Worm (Caenorhabditis elegans): ENCODE results near the gene alh-4.

alh-4 gene

DNA sequence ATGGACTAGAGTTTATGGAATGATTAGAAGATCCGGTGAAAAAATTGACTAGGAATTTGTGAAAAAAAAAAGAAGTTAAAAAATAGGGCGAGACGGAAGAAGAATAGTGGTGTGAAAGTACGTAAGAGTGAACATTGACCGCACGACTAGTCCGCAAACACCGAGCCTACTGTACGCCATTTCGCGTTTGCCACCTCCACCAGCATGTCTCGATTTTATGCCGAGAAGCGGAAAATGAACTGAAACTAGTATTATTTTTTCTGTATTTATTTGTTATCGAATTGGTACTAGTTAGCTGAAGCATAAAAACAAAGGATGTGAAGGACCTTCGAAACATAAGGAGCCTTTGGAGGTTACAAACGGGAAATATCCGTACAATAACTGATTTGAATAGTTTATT lies 2.3 kb downstream of the alh-4 start:
- TF ChIP-seq cnd-1 (tag; optimal IDR thresholded peaks at IDR 0.05) (peak; percentile 18), sem-2 (GFP tag; optimal IDR thresholded peaks at IDR 0.05) (no peak), lsy-2 (tag; optimal IDR thresholded peaks at IDR 0.05) (peak; percentile 75), mep-1 (tag; optimal IDR thresholded peaks at IDR 0.05) (peak; percentile 30)

DNA sequence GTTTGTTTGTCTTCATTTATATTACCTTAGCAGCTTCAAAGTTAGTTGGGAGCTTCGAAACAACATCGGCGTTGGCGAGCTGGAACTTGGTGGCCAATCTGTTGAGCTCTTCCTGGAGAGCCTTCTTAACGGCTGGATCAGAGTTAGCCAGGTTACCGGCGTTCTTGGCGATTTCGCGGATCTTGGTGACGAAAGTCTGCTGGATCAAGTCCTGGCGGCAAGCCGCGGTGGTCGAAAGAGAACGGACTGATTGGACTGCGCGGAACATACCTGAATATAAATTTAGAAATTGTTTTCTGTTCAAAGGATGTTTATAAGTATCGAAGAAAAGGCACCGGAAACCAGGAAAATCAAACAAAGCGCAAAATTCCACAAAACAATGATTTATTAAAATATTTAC lies 2.9 kb downstream of the alh-4 start, which contains the start of gene atp-4:
TSS of gene atp-4 (minus strand) at position 270 of the 400 bp plus-strand sequence.
- TF ChIP-seq hlh-1 (tag; optimal IDR thresholded peaks at IDR 0.05): no peak
- TF ChIP-seq flh-1 (GFP tag; optimal IDR thresholded peaks at IDR 0.05): no peak
- TF ChIP-seq nhr-237 (tag; optimal IDR thresholded peaks at IDR 0.05): no peak
- TF ChIP-seq ces-1 (GFP tag; optimal IDR thresholded peaks at IDR 0.05): no peak
- TF ChIP-seq mab-5 (tag; optimal IDR thresholded peaks at IDR 0.05): no peak
- TF ChIP-seq ham-2 (GFP tag; optimal IDR thresholded peaks at IDR 0.05): no peak
- no peak for TF ChIP-seq unc-120 (tag; optimal IDR thresholded peaks at IDR 0.05; ENCODE audit: poor library complexity, severe bottlenecking)
- TF ChIP-seq mls-2 (tag; optimal IDR thresholded peaks at IDR 0.05): no peak
- no peak for TF ChIP-seq lsy-2 (tag; optimal IDR thresholded peaks at IDR 0.05)

- TF ChIP-seq hlh-1 (tag; optimal IDR thresholded peaks at IDR 0.05) (no peak), sptf-1 (tag; optimal IDR thresholded peaks at IDR 0.05) (peak; percentile 22), mls-2 (tag; optimal IDR thresholded peaks at IDR 0.05) (peak; percentile 19)
Measured at ce11 chrV:6425927-6426326, 3.8 kb downstream of the alh-4 start, which contains the start of gene T05H4.11. T05H4.11 (minus strand) TSS chrV:6426261.

DNA sequence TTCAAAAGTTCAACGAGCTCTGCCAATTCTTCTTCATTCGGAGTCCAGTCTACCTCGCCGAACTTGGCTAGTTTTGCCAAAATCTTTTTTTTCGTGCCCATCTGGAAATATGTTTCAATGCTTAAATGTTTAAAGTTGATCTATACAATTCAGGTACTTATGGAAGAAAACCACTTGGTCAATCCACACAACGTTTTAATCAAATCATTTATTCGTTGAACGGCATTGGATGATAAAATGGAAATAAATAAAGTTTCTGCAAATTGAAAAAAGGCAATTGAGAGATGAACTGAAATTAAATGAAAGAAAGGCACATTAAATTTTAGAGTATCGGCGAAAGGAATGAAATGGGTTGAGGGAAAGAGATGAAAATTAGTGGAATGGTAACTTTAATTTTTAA lies 5.7 kb downstream of the alh-4 start, which contains the start of gene urb-1:
TSS of gene urb-1 (minus strand) at position 101 of the 400 bp plus-strand sequence.
- TF ChIP-seq nhr-2 (tag; optimal IDR thresholded peaks at IDR 0.05): no peak
- TF ChIP-seq snpc-4 (tag; optimal IDR thresholded peaks at IDR 0.05): no peak
- no peak for TF ChIP-seq blmp-1 (tag; optimal IDR thresholded peaks at IDR 0.05)
- TF ChIP-seq M03D4.4 (tag; optimal IDR thresholded peaks at IDR 0.05): no peak
- no peak for TF ChIP-seq hlh-1 (tag; optimal IDR thresholded peaks at IDR 0.05)
- no peak for TF ChIP-seq elt-3 (tag; optimal IDR thresholded peaks at IDR 0.05)
- no peak for TF ChIP-seq ceh-83 (GFP tag; optimal IDR thresholded peaks at IDR 0.05)
- TF ChIP-seq lin-32 (GFP tag; optimal IDR thresholded peaks at IDR 0.05): no peak
- TF ChIP-seq nhr-76 (tag; optimal IDR thresholded peaks at IDR 0.05): no peak
- TF ChIP-seq mab-5 (tag; optimal IDR thresholded peaks at IDR 0.05): no peak
- no peak for TF ChIP-seq nhr-28 (tag; optimal IDR thresholded peaks at IDR 0.05)

DNA sequence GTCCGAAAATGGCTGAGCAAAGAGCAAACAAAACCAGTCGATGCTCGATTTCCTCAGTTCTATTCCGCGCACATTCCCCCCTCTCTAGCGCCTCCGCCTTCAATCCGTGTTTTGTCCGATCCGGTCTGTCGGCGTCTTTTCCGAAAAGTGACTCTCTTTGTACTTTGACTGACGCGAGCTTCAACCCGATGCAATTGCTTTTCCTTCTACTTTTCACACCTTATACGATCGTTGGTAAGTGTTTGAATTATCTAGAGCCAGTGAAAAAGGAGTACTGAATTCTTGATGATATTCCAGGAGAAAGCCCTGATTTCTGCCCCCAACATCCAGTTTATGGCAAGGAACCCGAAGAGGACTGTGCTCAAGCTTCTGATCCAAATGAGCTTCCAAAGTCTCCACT lies 14.7 kb downstream of the alh-4 start, which contains the start of gene cht-6:
TSS of gene cht-6 (plus strand) at position 9 of the 400 bp plus-strand sequence.
- TF ChIP-seq pha-4 (tag; optimal IDR thresholded peaks at IDR 0.05) (no peak), sptf-1 (tag; optimal IDR thresholded peaks at IDR 0.05) (no peak)

DNA sequence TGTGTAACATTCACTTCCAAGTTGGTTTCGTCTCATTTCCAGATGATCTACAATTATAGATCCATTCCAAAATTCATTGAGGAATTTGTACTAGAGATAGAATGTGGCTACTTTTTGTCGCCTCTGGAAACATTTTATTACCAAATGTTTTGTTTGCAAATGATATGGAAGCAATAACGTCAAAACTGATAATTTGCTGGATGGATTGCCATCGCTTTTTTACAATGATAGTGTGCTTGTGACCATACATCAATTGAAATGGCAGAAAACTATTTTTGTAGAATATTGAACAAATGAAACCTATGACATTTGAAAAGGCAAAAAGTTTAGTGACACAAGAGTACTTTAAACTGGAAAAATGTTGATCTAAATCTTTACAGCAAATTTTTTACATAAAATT lies 15.3 kb downstream of the alh-4 start:
- no peak for TF ChIP-seq ceh-43 (GFP tag; optimal IDR thresholded peaks at IDR 0.05)
- no peak for TF ChIP-seq elt-3 (tag; optimal IDR thresholded peaks at IDR 0.05)

ce11 chrV:6413057-6413456 lies 16.7 kb downstream of the alh-4 start:
- no peak for TF ChIP-seq ceh-83 (GFP tag; optimal IDR thresholded peaks at IDR 0.05)
- no peak for TF ChIP-seq M03D4.4 (tag; optimal IDR thresholded peaks at IDR 0.05)
- TF ChIP-seq mab-5 (tag; optimal IDR thresholded peaks at IDR 0.05): no peak
- no peak for TF ChIP-seq nhr-28 (tag; optimal IDR thresholded peaks at IDR 0.05)
- TF ChIP-seq flh-1 (GFP tag; optimal IDR thresholded peaks at IDR 0.05): no peak
- no peak for TF ChIP-seq snpc-4 (tag; optimal IDR thresholded peaks at IDR 0.05)
- no peak for TF ChIP-seq unc-39 (tag; optimal IDR thresholded peaks at IDR 0.05)
- TF ChIP-seq lin-13 (tag; optimal IDR thresholded peaks at IDR 0.05): no peak
- TF ChIP-seq nhr-76 (tag; optimal IDR thresholded peaks at IDR 0.05): no peak
- no peak for TF ChIP-seq lsy-2 (tag; optimal IDR thresholded peaks at IDR 0.05)

DNA sequence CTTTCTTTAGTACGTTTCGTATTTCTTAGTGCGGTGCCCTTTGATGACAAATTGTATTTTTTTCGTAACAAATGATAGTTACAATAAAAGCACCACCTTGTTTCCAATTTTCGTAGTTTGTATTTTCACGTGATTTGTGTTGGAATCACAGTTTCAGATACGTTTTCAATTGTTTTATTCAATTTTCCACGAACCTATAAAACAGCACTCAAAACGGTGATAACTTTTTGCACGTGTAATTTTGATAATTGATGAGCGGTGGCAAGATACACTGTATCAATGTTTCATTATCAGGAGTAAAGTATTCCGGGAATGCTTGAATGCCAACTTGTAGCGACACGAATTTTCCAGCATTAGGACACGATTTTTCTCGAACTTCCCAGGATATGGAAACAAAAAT lies 18.6 kb downstream of the alh-4 start:
- no peak for TF ChIP-seq nhr-28 (tag; optimal IDR thresholded peaks at IDR 0.05)
- no peak for TF ChIP-seq ztf-11 (tag; optimal IDR thresholded peaks at IDR 0.05)
- no peak for TF ChIP-seq elt-1 (tag; optimal IDR thresholded peaks at IDR 0.05; ENCODE audit: borderline replicate concordance, insufficient read depth)
- no peak for TF ChIP-seq ceh-39 (tag; optimal IDR thresholded peaks at IDR 0.05)
- TF ChIP-seq sptf-1 (tag; optimal IDR thresholded peaks at IDR 0.05): no peak
- TF ChIP-seq elt-3 (tag; optimal IDR thresholded peaks at IDR 0.05): no peak
- TF ChIP-seq lsy-2 (tag; optimal IDR thresholded peaks at IDR 0.05): no peak
- no peak for TF ChIP-seq nhr-76 (tag; optimal IDR thresholded peaks at IDR 0.05)
- TF ChIP-seq blmp-1 (tag; optimal IDR thresholded peaks at IDR 0.05): no peak
- TF ChIP-seq hlh-1 (tag; optimal IDR thresholded peaks at IDR 0.05): no peak
- TF ChIP-seq mab-5 (tag; optimal IDR thresholded peaks at IDR 0.05): no peak
- no peak for TF ChIP-seq ham-2 (GFP tag; optimal IDR thresholded peaks at IDR 0.05)
- no peak for TF ChIP-seq sem-2 (GFP tag; optimal IDR thresholded peaks at IDR 0.05)
- no peak for TF ChIP-seq ceh-43 (GFP tag; optimal IDR thresholded peaks at IDR 0.05)
- TF ChIP-seq mls-2 (tag; optimal IDR thresholded peaks at IDR 0.05): no peak
- no peak for TF ChIP-seq ceh-83 (GFP tag; optimal IDR thresholded peaks at IDR 0.05)
- TF ChIP-seq mep-1 (tag; optimal IDR thresholded peaks at IDR 0.05): no peak
- no peak for TF ChIP-seq unc-120 (tag; optimal IDR thresholded peaks at IDR 0.05; ENCODE audit: poor library complexity, severe bottlenecking)
- no peak for TF ChIP-seq bed-3 (GFP tag; optimal IDR thresholded peaks at IDR 0.05)
- TF ChIP-seq lin-32 (GFP tag; optimal IDR thresholded peaks at IDR 0.05): no peak

Measured in whole organism, mixed stage, embryonic.